Worm (Caenorhabditis elegans): ENCODE measurements around the gene C09B9.2.

The C09B9.2 gene

DNA sequence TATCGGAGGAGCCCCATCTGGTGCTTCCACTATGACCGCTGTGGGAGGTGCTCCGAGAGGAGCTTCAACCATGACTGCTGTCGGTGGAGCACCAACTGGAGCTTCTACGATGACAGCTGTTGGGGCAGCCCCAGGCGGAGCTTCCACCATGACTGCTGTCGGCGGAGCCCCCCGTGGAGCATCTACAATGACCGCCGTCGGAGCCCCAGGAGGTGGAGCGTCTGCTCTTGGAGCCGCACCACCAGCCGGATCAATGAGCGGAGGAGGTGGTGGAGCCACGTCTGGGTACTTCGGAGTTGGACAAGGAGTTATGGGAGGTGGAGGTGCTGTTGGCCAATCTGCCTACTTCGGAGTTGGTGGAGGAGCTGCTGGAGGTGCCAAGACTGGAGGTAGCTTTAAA lies 32.1 kb upstream of the C09B9.2 start:
- no peak for TF ChIP-seq alr-1 (tag; optimal IDR thresholded peaks at IDR 0.05; ENCODE audit: borderline replicate concordance)
- TF ChIP-seq mef-2 (tag; optimal IDR thresholded peaks at IDR 0.05) = no peak
- no peak for TF ChIP-seq ceh-82 (tag; optimal IDR thresholded peaks at IDR 0.05)
- no peak for TF ChIP-seq vab-15 (tag; optimal IDR thresholded peaks at IDR 0.05)
- no peak for TF ChIP-seq nhr-77 (tag; optimal IDR thresholded peaks at IDR 0.05)
- TF ChIP-seq nhr-28 (tag; optimal IDR thresholded peaks at IDR 0.05) = no peak
- TF ChIP-seq nhr-85 (tag) = no peak
- TF ChIP-seq blmp-1 (tag; optimal IDR thresholded peaks at IDR 0.05) = no peak
- TF ChIP-seq egl-27 (tag; optimal IDR thresholded peaks at IDR 0.05) = no peak
- TF ChIP-seq fkh-4 (tag; optimal IDR thresholded peaks at IDR 0.05; ENCODE audit: borderline replicate concordance) = no peak
- TF ChIP-seq rnt-1 (tag; optimal IDR thresholded peaks at IDR 0.05) = no peak
- TF ChIP-seq lin-35 (GFP tag; optimal IDR thresholded peaks at IDR 0.05) = no peak
- TF ChIP-seq unc-98 (GFP tag; IDR thresholded peaks at IDR 0.05) = no peak

DNA sequence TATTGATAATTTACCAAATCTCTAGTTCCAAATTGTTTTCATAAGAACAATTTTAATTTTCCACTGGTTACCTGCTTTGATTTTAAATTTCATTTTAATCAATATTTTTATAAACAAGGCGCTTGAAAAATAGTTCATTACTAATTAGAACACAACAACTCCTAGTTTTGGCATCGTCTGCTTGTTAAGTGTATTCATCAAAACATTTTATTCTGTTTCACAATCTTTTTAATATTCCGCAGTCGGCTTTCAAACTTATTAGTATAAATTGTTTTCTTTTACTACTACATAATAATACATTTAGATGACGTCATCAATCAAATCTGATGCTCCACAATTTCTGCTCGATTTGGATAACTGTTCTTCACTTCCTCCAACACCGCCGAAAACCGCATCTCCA lies 26.6 kb upstream of the C09B9.2 start, which contains the start of gene pes-1:
Gene pes-1 (plus strand): TSS at position 301 of the 400 bp plus-strand sequence.
- no peak for TF ChIP-seq nhr-85 (tag)
- no peak for TF ChIP-seq jun-1 (tag; optimal IDR thresholded peaks at IDR 0.05)
- no peak for TF ChIP-seq dpl-1 (GFP tag; optimal IDR thresholded peaks at IDR 0.05)
- no peak for TF ChIP-seq xbp-1 (tag; optimal IDR thresholded peaks at IDR 0.05)
- no peak for TF ChIP-seq F16B12.6 (tag; optimal IDR thresholded peaks at IDR 0.05)
- no peak for TF ChIP-seq mdl-1 (tag; optimal IDR thresholded peaks at IDR 0.05)
- TF ChIP-seq nhr-11 (tag; optimal IDR thresholded peaks at IDR 0.05) = no peak
- no peak for TF ChIP-seq nhr-237 (tag; optimal IDR thresholded peaks at IDR 0.05)
- no peak for TF ChIP-seq lin-14 (GFP tag; optimal IDR thresholded peaks at IDR 0.05)
- TF ChIP-seq Y116A8C.19 (tag; optimal IDR thresholded peaks at IDR 0.05; ENCODE audit: borderline replicate concordance) = no peak
- no peak for TF ChIP-seq blmp-1 (tag; optimal IDR thresholded peaks at IDR 0.05)
- no peak for TF ChIP-seq nhr-90 (tag; optimal IDR thresholded peaks at IDR 0.05; ENCODE audit: poor library complexity)
- no peak for TF ChIP-seq ceh-90 (tag; optimal IDR thresholded peaks at IDR 0.05)

DNA sequence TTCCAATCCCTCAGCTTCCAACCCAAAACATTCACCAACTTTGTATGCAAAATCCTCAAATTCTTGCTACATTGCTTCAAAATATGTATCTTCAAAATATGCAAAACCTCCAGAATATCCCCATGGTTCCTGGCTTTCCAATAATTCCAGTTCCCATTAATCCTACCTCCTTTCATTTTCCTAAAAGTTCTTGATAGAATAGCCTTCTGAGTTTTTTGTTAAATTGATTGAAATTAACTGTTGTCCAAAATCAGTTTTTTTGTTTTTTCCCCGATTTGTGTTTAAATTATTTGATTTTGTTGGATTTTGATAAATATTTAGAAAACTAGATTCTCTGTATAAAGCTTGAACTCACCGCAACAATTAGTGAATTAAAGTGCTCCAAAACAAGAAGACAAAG lies 23.9 kb upstream of the C09B9.2 start:
- TF ChIP-seq xbp-1 (tag; optimal IDR thresholded peaks at IDR 0.05) = no peak
- no peak for TF ChIP-seq C04F5.9 (tag; optimal IDR thresholded peaks at IDR 0.05)
- no peak for TF ChIP-seq nhr-71 (tag; optimal IDR thresholded peaks at IDR 0.05)
- no peak for TF ChIP-seq ama-1 (optimal IDR thresholded peaks at IDR 0.05)
- TF ChIP-seq fkh-4 (tag; optimal IDR thresholded peaks at IDR 0.05; ENCODE audit: borderline replicate concordance) = no peak
- no peak for TF ChIP-seq unc-98 (GFP tag; IDR thresholded peaks at IDR 0.05)
- no peak for TF ChIP-seq dsc-1 (tag; optimal IDR thresholded peaks at IDR 0.05)
- TF ChIP-seq lin-35 (GFP tag; optimal IDR thresholded peaks at IDR 0.05) = no peak
- TF ChIP-seq lsy-2 (tag; optimal IDR thresholded peaks at IDR 0.05) = no peak
- TF ChIP-seq swsn-7 (tag; optimal IDR thresholded peaks at IDR 0.05) = no peak
- TF ChIP-seq lir-3 (tag; optimal IDR thresholded peaks at IDR 0.05; ENCODE audit: poor library complexity) = no peak
- no peak for TF ChIP-seq isw-1 (GFP tag; IDR thresholded peaks at IDR 0.05)
- no peak for TF ChIP-seq blmp-1 (tag; optimal IDR thresholded peaks at IDR 0.05)
- TF ChIP-seq irx-1 (tag; optimal IDR thresholded peaks at IDR 0.05) = no peak
- TF ChIP-seq sox-4 (tag; optimal IDR thresholded peaks at IDR 0.05) = no peak
- TF ChIP-seq unc-86 (tag; optimal IDR thresholded peaks at IDR 0.05) = no peak
- no peak for TF ChIP-seq sup-37 (GFP tag; optimal IDR thresholded peaks at IDR 0.05)
- TF ChIP-seq mep-1 (tag; optimal IDR thresholded peaks at IDR 0.05) = no peak

DNA sequence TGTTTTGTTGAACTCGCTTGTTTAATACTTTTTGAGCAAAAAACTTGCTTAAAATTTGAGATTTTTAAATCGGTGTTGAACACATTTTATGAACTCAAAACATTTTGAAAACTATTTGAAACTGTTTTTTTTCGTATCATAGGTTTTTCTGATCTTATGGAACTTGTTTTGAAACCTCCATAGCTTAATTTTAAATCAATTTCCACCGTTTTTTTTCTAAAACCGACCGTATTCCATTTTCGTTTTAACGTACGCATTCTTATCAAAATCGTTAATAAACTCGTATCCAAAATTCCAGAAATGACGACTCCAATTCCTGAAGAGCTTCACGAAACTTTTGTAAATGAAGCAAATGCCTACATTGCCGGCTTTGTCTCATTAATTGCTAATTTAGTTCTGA lies 20.7 kb upstream of the C09B9.2 start, which contains the start of gene srm-2:
Gene srm-2 (plus strand): TSS at position 301 of the 400 bp plus-strand sequence.
- TF ChIP-seq fos-1 (tag; optimal IDR thresholded peaks at IDR 0.05) (no peak), lir-3 (tag; optimal IDR thresholded peaks at IDR 0.05; ENCODE audit: poor library complexity) (no peak), lin-15B (tag; optimal IDR thresholded peaks at IDR 0.05) (no peak), ceh-90 (tag; optimal IDR thresholded peaks at IDR 0.05) (no peak), sptf-1 (tag; optimal IDR thresholded peaks at IDR 0.05) (no peak), pqm-1 (tag; optimal IDR thresholded peaks at IDR 0.05) (no peak), zag-1 (tag; optimal IDR thresholded peaks at IDR 0.05) (no peak), grh-1 (GFP tag; IDR thresholded peaks at IDR 0.05) (no peak), ceh-63 (GFP tag; optimal IDR thresholded peaks at IDR 0.05) (no peak), dpl-1 (GFP tag; optimal IDR thresholded peaks at IDR 0.05) (no peak), jun-1 (tag; optimal IDR thresholded peaks at IDR 0.05) (no peak), lin-35 (GFP tag; optimal IDR thresholded peaks at IDR 0.05) (no peak), irx-1 (tag; optimal IDR thresholded peaks at IDR 0.05) (no peak), nhr-71 (tag; optimal IDR thresholded peaks at IDR 0.05) (no peak), aly-2 (tag; optimal IDR thresholded peaks at IDR 0.05) (no peak), ces-1 (GFP tag; optimal IDR thresholded peaks at IDR 0.05) (no peak), lin-14 (GFP tag; optimal IDR thresholded peaks at IDR 0.05) (no peak)

All from whole organism, L1 larva.